Fruit fly (Drosophila melanogaster) whole organism: ENCODE measurements around the gene CG34323.

Source experiments
- CG8478 ChIP-seq: fragments of >200 bp; optimal IDR thresholded peaks from 2 replicates; lab custom pipeline; 2018; ENCODE audit warnings: inconsistent platforms
- Dll ChIP-seq: fragments of >200 bp; optimal IDR thresholded peaks from 2 replicates; lab custom pipeline; 2017
- pan ChIP-seq: fragments of >200 bp; optimal IDR thresholded peaks from 2 replicates; lab custom pipeline; 2017
- usp ChIP-seq: fragments of >200 bp; optimal IDR thresholded peaks from 2 replicates; lab custom pipeline; 2017; ENCODE audit warnings: missing biosample characterization, missing genetic modification characterization, mixed read lengths

DNA sequence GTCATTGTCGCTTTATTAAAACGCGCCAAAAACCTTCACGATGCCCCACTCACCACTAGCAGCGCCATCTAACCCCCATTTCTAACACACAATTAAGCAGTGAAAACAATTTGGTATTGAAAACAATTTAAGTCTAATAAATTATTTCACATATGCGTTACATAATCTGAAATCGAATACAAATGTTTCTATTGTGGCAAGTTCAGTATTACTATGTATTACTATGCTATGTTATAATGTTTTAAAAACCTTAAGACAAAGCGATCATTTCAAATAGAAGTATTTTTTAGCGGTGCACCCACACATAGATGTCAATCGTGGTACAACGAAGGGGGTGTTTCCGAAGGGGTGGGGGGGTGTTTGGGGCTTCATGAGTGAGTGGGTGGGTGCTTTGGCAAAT, 3.4 kb downstream of the CG34323 start:
- no peak for TF ChIP-seq usp (GFP tag; lab: Kevin White, UChicago)
- TF ChIP-seq CG8478 (lab: Kevin White, UChicago): no peak
- no peak for TF ChIP-seq Dll (lab: Kevin White, UChicago)
- TF ChIP-seq pan: no peak
